Worm (Caenorhabditis elegans) whole organism, L4/young adult: ENCODE data around the gene F57A8.7.

Source experiments
- W03F9.2 ChIP-seq: fragments of 150-350 bp; optimal IDR thresholded peaks from 2 replicates; lab custom pipeline; 2014; ENCODE audit warnings: missing biosample characterization, missing genetic modification characterization
- dao-5 ChIP-seq: sonication (generic microtip); optimal IDR thresholded peaks from 2 replicates; lab custom pipeline; 2016; ENCODE audit warnings: missing genotype, missing genetic modification characterization, moderate library complexity, missing compliant biosample characterization
- him-1 ChIP-seq: sonication (generic microtip); optimal IDR thresholded peaks from 2 replicates; lab custom pipeline; 2016; ENCODE audit warnings: missing genotype, missing genetic modification reagents, missing genetic modification characterization, missing compliant biosample characterization

ce11 chrV:10041484-10041883 lies 34.1 kb upstream of the F57A8.7 start:
- no peak for TF ChIP-seq W03F9.2 (tag; lab: Kevin White, UChicago)
- TF ChIP-seq him-1, result no peak
- TF ChIP-seq dao-5 (tag; lab: Kevin White, UChicago), result no peak
